Fruit fly (Drosophila melanogaster): ENCODE data around the gene Or1a.

Gene Or1a

DNA sequence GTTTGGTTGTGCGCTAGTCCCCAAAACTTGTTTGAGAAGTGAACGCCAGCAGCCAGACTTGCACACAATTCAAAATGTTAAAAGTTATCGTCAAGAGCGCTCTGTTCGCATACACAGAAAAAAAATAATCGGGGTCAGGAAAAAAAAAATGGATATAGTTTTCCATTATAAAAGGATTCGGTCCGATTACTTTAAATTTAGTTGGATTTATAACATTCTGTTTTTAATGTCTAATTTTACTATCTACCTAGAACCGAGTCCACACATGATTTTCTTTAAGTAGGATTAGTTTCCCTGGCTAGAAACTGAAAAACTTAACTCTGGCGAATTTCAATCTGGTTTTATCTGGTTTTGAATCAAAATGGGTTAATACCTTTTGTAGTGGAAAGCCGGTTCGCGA is 30.3 kb downstream of the Or1a start (continued):
- TF ChIP-seq CG18619 (GFP tag; optimal IDR thresholded peaks at IDR 0.05) (no peak), ara (GFP tag; IDR thresholded peaks at IDR 0.05) (no peak), jumu (GFP tag; optimal IDR thresholded peaks at IDR 0.05) (no peak), CG1792 (GFP tag; optimal IDR thresholded peaks at IDR 0.05) (no peak), CG8290 (GFP tag; optimal IDR thresholded peaks at IDR 0.05) (no peak), CG8290 (tag; optimal IDR thresholded peaks at IDR 0.05) (no peak), fd102C (GFP tag; optimal IDR thresholded peaks at IDR 0.05) (no peak), CG13287 (GFP tag; IDR thresholded peaks at IDR 0.05; ENCODE audit: partially characterized antibody) (no peak), CG8388 (GFP tag; optimal IDR thresholded peaks at IDR 0.05) (peak; percentile 11), yki (optimal IDR thresholded peaks at IDR 0.05) (no peak), bigmax (GFP tag; optimal IDR thresholded peaks at IDR 0.05) (no peak), rib (GFP tag; IDR thresholded peaks at IDR 0.05) (no peak), CG12299 (tag; optimal IDR thresholded peaks at IDR 0.05) (no peak), pho (GFP tag; optimal IDR thresholded peaks at IDR 0.05) (no peak), Xrp1 (GFP tag; IDR thresholded peaks at IDR 0.05) (peak; percentile 23; the same call in 1 of the 2 replicates), CG4328 (GFP tag; optimal IDR thresholded peaks at IDR 0.05) (no peak), E2f1 (GFP tag; IDR thresholded peaks at IDR 0.05) (no peak), grn (GFP tag; optimal IDR thresholded peaks at IDR 0.05) (no peak), CG14965 (GFP tag; optimal IDR thresholded peaks at IDR 0.05; ENCODE audit: borderline replicate concordance) (no peak), Neu2 (GFP tag; optimal IDR thresholded peaks at IDR 0.05; ENCODE audit: borderline replicate concordance) (no peak), CG8765 (GFP tag; IDR thresholded peaks at IDR 0.05) (no peak), kni (GFP tag; optimal IDR thresholded peaks at IDR 0.05) (no peak), Nf-YA (GFP tag; IDR thresholded peaks at IDR 0.05) (no peak), CG10366 (GFP tag; IDR thresholded peaks at IDR 0.05) (no peak), Oaz (GFP tag; IDR thresholded peaks at IDR 0.05) (no peak), mirr (GFP tag; optimal IDR thresholded peaks at IDR 0.05) (no peak), CG4820 (GFP tag; optimal IDR thresholded peaks at IDR 0.05) (no peak), trh (GFP tag; optimal IDR thresholded peaks at IDR 0.05) (no peak), CrebB (tag; optimal IDR thresholded peaks at IDR 0.05) (no peak), CG8944 (GFP tag; optimal IDR thresholded peaks at IDR 0.05) (no peak), bsh (GFP tag; optimal IDR thresholded peaks at IDR 0.05) (peak; percentile 31 to 76), BEAF-32 (GFP tag; optimal IDR thresholded peaks at IDR 0.05) (no peak), caup (GFP tag; optimal IDR thresholded peaks at IDR 0.05; ENCODE audit: severe bottlenecking) (no peak), ATbp (GFP tag; optimal IDR thresholded peaks at IDR 0.05) (no peak), CG9797 (GFP tag; optimal IDR thresholded peaks at IDR 0.05) (no peak), nmo (GFP tag; optimal IDR thresholded peaks at IDR 0.05) (peak; percentile 11), Aef1 (GFP tag; IDR thresholded peaks at IDR 0.05) (no peak), CG4730 (GFP tag; IDR thresholded peaks at IDR 0.05) (no peak), zen (tag; optimal IDR thresholded peaks at IDR 0.05) (no peak), Chrac-16 (GFP tag; optimal IDR thresholded peaks at IDR 0.05) (no peak), chn (GFP tag; optimal IDR thresholded peaks at IDR 0.05) (no peak), CG32772 (GFP tag; IDR thresholded peaks at IDR 0.05) (no peak), CG4282 (GFP tag; optimal IDR thresholded peaks at IDR 0.05) (no peak), tll (GFP tag; optimal IDR thresholded peaks at IDR 0.05) (no peak), prd (optimal IDR thresholded peaks at IDR 0.05) (no peak), prd (GFP tag; IDR thresholded peaks at IDR 0.05) (no peak), Lhr (GFP tag; optimal IDR thresholded peaks at IDR 0.05) (no peak), Hmx (GFP tag; optimal IDR thresholded peaks at IDR 0.05) (no peak), tio (GFP tag; optimal IDR thresholded peaks at IDR 0.05) (no peak), CG7372 (GFP tag; IDR thresholded peaks at IDR 0.05) (no peak), lov (optimal IDR thresholded peaks at IDR 0.05) (no peak), lov (GFP tag; IDR thresholded peaks at IDR 0.05) (no peak), Usf (GFP tag; optimal IDR thresholded peaks at IDR 0.05) (no peak)
